Worm (Caenorhabditis elegans) whole organism, L3 larva: Measurements from ENCODE around the gene Y49F6B.20.

Experiments used
- R02D3.7 ChIP-seq: fragments of 150-350 bp; optimal IDR thresholded peaks from 2 replicates; lab custom pipeline; 2014; ENCODE audit warnings: missing biosample characterization, missing genetic modification characterization
- ZK546.5 ChIP-seq: sonication (generic microtip); optimal IDR thresholded peaks from 2 replicates; lab custom pipeline; 2017; ENCODE audit warnings: missing biosample characterization, missing genetic modification characterization
- aly-2 ChIP-seq: fragments of 150-350 bp; optimal IDR thresholded peaks from 2 replicates; lab custom pipeline; 2014; ENCODE audit warnings: missing biosample characterization, missing genetic modification characterization
- ama-1 ChIP-seq: fragments of 150-350 bp; optimal IDR thresholded peaks from 2 replicates; lab custom pipeline; 2018
- ceh-16 ChIP-seq: sonication (generic microtip); optimal IDR thresholded peaks from 2 replicates; lab custom pipeline; 2017; ENCODE audit warnings: missing biosample characterization, missing genetic modification characterization
- ceh-28 ChIP-seq: fragments of 150-350 bp; optimal IDR thresholded peaks from 2 replicates; lab custom pipeline; 2014; ENCODE audit warnings: missing biosample characterization, missing genetic modification reagents, missing genetic modification characterization
- ceh-82 ChIP-seq: fragments of 150-350 bp; optimal IDR thresholded peaks from 2 replicates; lab custom pipeline; 2014; ENCODE audit warnings: missing biosample characterization, missing genetic modification characterization
- ceh-9 ChIP-seq: sonication (generic microtip); optimal IDR thresholded peaks from 2 replicates; lab custom pipeline; 2018; ENCODE audit warnings: missing biosample characterization, missing genetic modification characterization
- daf-12 ChIP-seq: fragments of 150-350 bp; optimal IDR thresholded peaks from 2 replicates; lab custom pipeline; 2014; ENCODE audit warnings: missing biosample characterization, missing genetic modification reagents, missing genetic modification characterization
- egl-27 ChIP-seq: sonication (generic microtip); optimal IDR thresholded peaks from 4 replicates; lab custom pipeline; 2017; ENCODE audit warnings: missing biosample characterization, missing genetic modification reagents, missing genetic modification characterization
- egl-5 ChIP-seq: fragments of 150-350 bp; optimal IDR thresholded peaks from 2 replicates; lab custom pipeline; 2017; ENCODE audit warnings: missing biosample characterization, missing genetic modification reagents, missing genetic modification characterization, inconsistent platforms
- elt-1 ChIP-seq: fragments of 150-350 bp; optimal IDR thresholded peaks from 2 replicates; lab custom pipeline; 2014; ENCODE audit warnings: missing biosample characterization, missing genetic modification characterization
- elt-2 ChIP-seq: sonication (generic microtip); optimal IDR thresholded peaks from 2 replicates; lab custom pipeline; 2016; ENCODE audit warnings: missing genetic modification reagents, mild to moderate bottlenecking, missing genetic modification characterization, missing compliant biosample characterization
- elt-3 ChIP-seq, 3 experiments: fragments of 150-350 bp in 1 of 3; sonication (generic microtip) in 2 of 3; optimal IDR thresholded peaks; 2 replicates in 2 of 3; 4 replicates in 1 of 3; lab custom pipeline; 2014 to 2017; ENCODE audit warnings: missing biosample characterization in 3 of 3, missing genetic modification characterization in 3 of 3
- eor-1 ChIP-seq, 2 experiments: fragments of 150-350 bp; optimal IDR thresholded peaks; 2 replicates each; lab custom pipeline; 2014 to 2018; ENCODE audit warnings: missing biosample characterization in 2 of 2, missing genetic modification characterization in 2 of 2
- fkh-10 ChIP-seq: sonication (generic microtip); optimal IDR thresholded peaks from 2 replicates; lab custom pipeline; 2017; ENCODE audit warnings: missing biosample characterization, missing genetic modification reagents, missing genetic modification characterization
- fkh-2 ChIP-seq: fragments of 150-350 bp; optimal IDR thresholded peaks from 2 replicates; lab custom pipeline; 2014; ENCODE audit warnings: missing biosample characterization, missing genetic modification reagents, missing genetic modification characterization
- fos-1 ChIP-seq: fragments of 150-350 bp; optimal IDR thresholded peaks from 2 replicates; lab custom pipeline; 2014; ENCODE audit warnings: missing biosample characterization, missing genetic modification characterization
- hmg-11 ChIP-seq: sonication (generic microtip); optimal IDR thresholded peaks from 2 replicates; lab custom pipeline; 2016; ENCODE audit warnings: missing genetic modification characterization, missing compliant biosample characterization
- jun-1 ChIP-seq: fragments of 150-350 bp; optimal IDR thresholded peaks from 2 replicates; lab custom pipeline; 2014; ENCODE audit warnings: missing biosample characterization, missing genetic modification reagents, missing genetic modification characterization
- lin-15B ChIP-seq: fragments of 150-350 bp; optimal IDR thresholded peaks from 2 replicates; lab custom pipeline; 2014; ENCODE audit warnings: missing biosample characterization, missing genetic modification characterization
- lin-39 ChIP-seq: fragments of 150-350 bp; optimal IDR thresholded peaks from 2 replicates; lab custom pipeline; 2018; ENCODE audit warnings: missing biosample characterization, missing genetic modification reagents, missing genetic modification characterization
- lsy-12 ChIP-seq: sonication (generic microtip); optimal IDR thresholded peaks from 2 replicates; lab custom pipeline; 2016; ENCODE audit warnings: mild to moderate bottlenecking, missing genetic modification characterization, missing compliant biosample characterization
- mdl-1 ChIP-seq: fragments of 150-350 bp; optimal IDR thresholded peaks from 2 replicates; lab custom pipeline; 2014; ENCODE audit warnings: missing biosample characterization, missing genetic modification characterization
- mml-1 ChIP-seq: fragments of 150-350 bp; sonication (generic microtip); optimal IDR thresholded peaks from 3 replicates; lab custom pipeline; 2014; ENCODE audit warnings: missing biosample characterization, missing genetic modification characterization
- nfya-1 ChIP-seq: sonication (generic microtip); optimal IDR thresholded peaks from 2 replicates; lab custom pipeline; 2017; ENCODE audit warnings: missing genetic modification characterization, mild to moderate bottlenecking, missing compliant biosample characterization, antibody characterized with exemption, moderate library complexity; ENCODE audit not compliant: insufficient read depth
- nhr-11 ChIP-seq: fragments of 150-350 bp; optimal IDR thresholded peaks from 2 replicates; lab custom pipeline; 2014; ENCODE audit warnings: missing biosample characterization, missing genetic modification characterization
- nhr-12 ChIP-seq: fragments of 150-350 bp; optimal IDR thresholded peaks from 2 replicates; lab custom pipeline; 2014; ENCODE audit warnings: missing biosample characterization, missing genetic modification characterization
- nhr-23 ChIP-seq: fragments of 150-350 bp; optimal IDR thresholded peaks from 2 replicates; lab custom pipeline; 2014; ENCODE audit warnings: missing biosample characterization, missing genetic modification reagents, missing genetic modification characterization
- nhr-237 ChIP-seq: fragments of 150-350 bp; optimal IDR thresholded peaks from 2 replicates; lab custom pipeline; 2014; ENCODE audit warnings: missing biosample characterization, missing genetic modification characterization
- nhr-25 ChIP-seq: sonication (generic microtip); optimal IDR thresholded peaks from 2 replicates; lab custom pipeline; 2017; ENCODE audit warnings: missing biosample characterization, missing genetic modification characterization
- nhr-28 ChIP-seq: fragments of 150-350 bp; optimal IDR thresholded peaks from 2 replicates; lab custom pipeline; 2014; ENCODE audit warnings: missing biosample characterization, missing genetic modification characterization
- nhr-43 ChIP-seq: sonication (generic microtip); optimal IDR thresholded peaks from 2 replicates; lab custom pipeline; 2016; ENCODE audit warnings: mild to moderate bottlenecking, missing genetic modification characterization, missing compliant biosample characterization; ENCODE audit not compliant: poor library complexity, severe bottlenecking
- nhr-67 ChIP-seq: fragments of 150-350 bp; optimal IDR thresholded peaks from 2 replicates; lab custom pipeline; 2014; ENCODE audit warnings: missing biosample characterization, missing genetic modification characterization
- nhr-76 ChIP-seq: fragments of 150-350 bp; sonication (generic microtip); optimal IDR thresholded peaks from 5 replicates; lab custom pipeline; 2014; ENCODE audit warnings: missing biosample characterization, missing genetic modification characterization
- nhr-77 ChIP-seq: fragments of 150-350 bp; optimal IDR thresholded peaks from 2 replicates; lab custom pipeline; 2014; ENCODE audit warnings: missing biosample characterization, missing genetic modification characterization
- pha-4 ChIP-seq: fragments of 150-350 bp; optimal IDR thresholded peaks from 2 replicates; lab custom pipeline; 2014; ENCODE audit warnings: missing biosample characterization, missing genetic modification reagents, missing genetic modification characterization
- pqm-1 ChIP-seq: fragments of 150-350 bp; optimal IDR thresholded peaks from 2 replicates; lab custom pipeline; 2017; ENCODE audit warnings: missing biosample characterization, missing genetic modification characterization, inconsistent platforms
- sea-2 ChIP-seq: fragments of 150-350 bp; sonication (generic microtip); optimal IDR thresholded peaks from 4 replicates; lab custom pipeline; 2014; ENCODE audit warnings: missing biosample characterization, missing genetic modification reagents, missing genetic modification characterization
- skn-1 ChIP-seq: fragments of 150-350 bp; optimal IDR thresholded peaks from 2 replicates; lab custom pipeline; 2014; ENCODE audit warnings: missing biosample characterization, missing genetic modification characterization
- snpc-4 ChIP-seq: fragments of 150-350 bp; optimal IDR thresholded peaks from 2 replicates; lab custom pipeline; 2014; ENCODE audit warnings: missing biosample characterization, missing genetic modification characterization
- tbx-2 ChIP-seq: sonication (generic microtip); optimal IDR thresholded peaks from 2 replicates; lab custom pipeline; 2016; ENCODE audit warnings: mild to moderate bottlenecking, missing genetic modification characterization, missing compliant biosample characterization
- unc-39 ChIP-seq: sonication (generic microtip); optimal IDR thresholded peaks from 4 replicates; lab custom pipeline; 2017; ENCODE audit warnings: missing biosample characterization, missing genetic modification characterization
- unc-62 ChIP-seq: fragments of 150-350 bp; sonication (generic microtip); optimal IDR thresholded peaks from 4 replicates; lab custom pipeline; 2014; ENCODE audit warnings: missing biosample characterization, missing genetic modification reagents, missing genetic modification characterization
- zag-1 ChIP-seq: fragments of 150-350 bp; optimal IDR thresholded peaks from 2 replicates; lab custom pipeline; 2014; ENCODE audit warnings: missing biosample characterization, missing genetic modification characterization
- ztf-11 ChIP-seq: fragments of 150-350 bp; optimal IDR thresholded peaks from 2 replicates; lab custom pipeline; 2014; ENCODE audit warnings: missing biosample characterization, missing genetic modification characterization
- ztf-4 ChIP-seq: fragments of 150-350 bp; optimal IDR thresholded peaks from 2 replicates; lab custom pipeline; 2014; ENCODE audit warnings: missing biosample characterization, missing genetic modification characterization

Gene Y49F6B.20

ce11 chrII:3470549-3470948, at the start of gene Y49F6B.20:
Gene Y49F6B.20, minus strand, starts transcription at chrII:3470649.
- TF ChIP-seq ceh-28 (no peak), tbx-2 (no peak), ZK546.5 (tag; lab: Kevin White, UChicago) (no peak), elt-2 (no peak), snpc-4 (tag; lab: Kevin White, UChicago) (no peak), hmg-11 (tag; lab: Kevin White, UChicago) (no peak), fos-1 (no peak), lsy-12 (tag; lab: Kevin White, UChicago) (no peak), ama-1 (lab: Kevin White, UChicago) (no peak), nhr-23 (no peak), ztf-11 (tag; lab: Kevin White, UChicago) (no peak), egl-5 (tag; lab: Kevin White, UChicago) (no peak)
- TF ChIP-seq, all 47 proteins: peak for 0

- TF ChIP-seq nhr-28 (tag; lab: Kevin White, UChicago) (no peak), ZK546.5 (tag; lab: Kevin White, UChicago) (no peak), nhr-76 (tag; lab: Kevin White, UChicago) (no peak), nhr-237 (tag; lab: Kevin White, UChicago) (no peak), daf-12 (no peak), ceh-82 (tag; lab: Kevin White, UChicago) (peak; percentile 19), mml-1 (no peak), fkh-2 (tag; lab: Kevin White, UChicago) (no peak), nhr-23 (peak; percentile 45), zag-1 (tag; lab: Kevin White, UChicago) (no peak), skn-1 (tag; lab: Kevin White, UChicago) (peak; percentile 21), fos-1 (no peak), nhr-77 (tag; lab: Kevin White, UChicago) (no peak), ceh-28 (peak; percentile 18), nfya-1 (tag; lab: Kevin White, UChicago) (peak; percentile 87), nhr-25 (tag; lab: Kevin White, UChicago) (peak; percentile 76), fkh-10 (GFP tag; lab: Kevin White, UChicago) (no peak), nhr-12 (tag; lab: Kevin White, UChicago) (no peak), ama-1 (lab: Kevin White, UChicago) (peak; percentile 55), snpc-4 (tag; lab: Kevin White, UChicago) (peak; percentile 29), tbx-2 (peak; percentile 69), mdl-1 (tag; lab: Kevin White, UChicago) (no peak), unc-39 (no peak), aly-2 (no peak), nhr-11 (no peak), pha-4 (tag; lab: Kevin White, UChicago) (peak; percentile 59), eor-1 (tag; optimal IDR thresholded peaks at IDR 0.05; lab: Kevin White, UChicago) (no peak), egl-27 (peak; percentile 72), ztf-4 (peak; percentile 49), R02D3.7 (tag; lab: Kevin White, UChicago) (peak; percentile 17), elt-1 (tag; lab: Kevin White, UChicago) (no peak), ztf-11 (tag; lab: Kevin White, UChicago) (no peak), ceh-16 (tag; lab: Kevin White, UChicago) (peak; percentile 61), egl-5 (tag; lab: Kevin White, UChicago) (peak; percentile 70), pqm-1 (tag; lab: Kevin White, UChicago) (peak; percentile 21), nhr-43 (peak; percentile 39), jun-1 (tag; lab: Kevin White, UChicago) (peak; percentile 58), sea-2 (GFP tag; lab: Kevin White, UChicago) (no peak), lin-39 (peak; percentile 76), lin-15B (tag; lab: Kevin White, UChicago) (peak; percentile 51), hmg-11 (tag; lab: Kevin White, UChicago) (peak; percentile 71), ceh-9 (no peak), nhr-67 (tag; lab: Kevin White, UChicago) (no peak), unc-62 (no peak), elt-3 (tag; optimal IDR thresholded peaks at IDR 0.05; lab: Kevin White, UChicago) (peak in 1 of 3 experiments; percentile 10), elt-2 (peak; percentile 78), lsy-12 (tag; lab: Kevin White, UChicago) (peak; percentile 79)
- TF ChIP-seq, all 47 proteins: peak for 24
Observed at ce11 chrII:3518961-3519544, 48.6 kb upstream of the Y49F6B.20 start, which contains the start of gene clec-126. Gene clec-126, plus strand, starts transcription at chrII:3519494.
